Worm (Caenorhabditis elegans) whole organism, L2 larva: Measurements from ENCODE around the gene wip-1.

Source experiments
- blmp-1 ChIP-seq: sonication (generic microtip); optimal IDR thresholded peaks from 2 replicates; lab custom pipeline; 2017; ENCODE audit warnings: missing genetic modification characterization, mild to moderate bottlenecking, missing compliant biosample characterization, antibody characterized with exemption, moderate library complexity; ENCODE audit not compliant: insufficient read depth
- lin-13 ChIP-seq: fragments of 150-350 bp; optimal IDR thresholded peaks from 2 replicates; lab custom pipeline; 2014; ENCODE audit warnings: missing biosample characterization, missing genetic modification reagents, missing genetic modification characterization
- lsy-2 ChIP-seq, 2 experiments: fragments of 150-350 bp in 1 of 2; sonication (generic microtip) in 1 of 2; optimal IDR thresholded peaks; 2 replicates each; lab custom pipeline; 2014 to 2017; ENCODE audit warnings: missing biosample characterization in 2 of 2, missing genetic modification characterization in 2 of 2
- nhr-12 ChIP-seq: fragments of 150-350 bp; optimal IDR thresholded peaks from 2 replicates; lab custom pipeline; 2014; ENCODE audit warnings: missing biosample characterization, missing genetic modification characterization
- unc-39 ChIP-seq: fragments of 150-350 bp; optimal IDR thresholded peaks from 2 replicates; lab custom pipeline; 2014; ENCODE audit warnings: missing biosample characterization, missing genetic modification characterization

DNA sequence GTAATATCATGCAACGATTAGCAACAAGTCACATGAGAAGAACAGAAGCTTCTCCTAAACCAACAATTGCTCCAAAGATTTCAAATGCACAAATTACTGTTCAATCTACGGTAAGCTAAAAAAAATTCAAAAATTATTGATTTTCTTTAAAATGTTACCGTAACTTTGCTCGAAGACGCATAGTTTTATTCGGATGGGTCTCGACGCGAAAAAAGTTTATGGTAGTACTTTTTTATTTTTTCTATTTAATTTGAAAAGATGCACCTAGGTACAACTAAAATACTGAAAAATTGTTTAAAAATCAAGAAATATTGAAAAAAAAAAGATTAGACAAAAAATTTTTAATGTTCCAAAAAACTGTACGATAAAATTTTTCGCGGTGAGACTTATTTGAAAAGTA is 30.8 kb upstream of the wip-1 start:
- no peak for TF ChIP-seq lin-13 (GFP tag; lab: Kevin White, UChicago)
- TF ChIP-seq blmp-1 (tag; lab: Kevin White, UChicago), result no peak
- TF ChIP-seq lsy-2 (tag; optimal IDR thresholded peaks at IDR 0.05; lab: Kevin White, UChicago), result no peak
- no peak for TF ChIP-seq nhr-12
- TF ChIP-seq unc-39, result no peak
